Worm (Caenorhabditis elegans) whole organism, late embryonic: Measurements from ENCODE around the gene C14C6.2.

ENCODE experiments used
- ahr-1 ChIP-seq: sonication (generic microtip); optimal IDR thresholded peaks from 2 replicates; lab custom pipeline; 2016; ENCODE audit warnings: missing genetic modification characterization, missing compliant biosample characterization
- ceh-48 ChIP-seq: sonication (generic microtip); optimal IDR thresholded peaks from 2 replicates; lab custom pipeline; 2016; ENCODE audit warnings: missing genetic modification characterization, inconsistent platforms, missing compliant biosample characterization
- dve-1 ChIP-seq: sonication (generic microtip); optimal IDR thresholded peaks from 2 replicates; lab custom pipeline; 2017; ENCODE audit warnings: antibody characterized with exemption, mild to moderate bottlenecking, missing genetic modification characterization, missing compliant biosample characterization
- elt-2 ChIP-seq: sonication (generic microtip); optimal IDR thresholded peaks from 2 replicates; lab custom pipeline; 2016; ENCODE audit warnings: missing genetic modification reagents, missing genetic modification characterization, missing compliant biosample characterization
- pha-4 ChIP-seq: fragments of 150-350 bp; optimal IDR thresholded peaks from 2 replicates; lab custom pipeline; 2018; ENCODE audit warnings: missing biosample characterization, missing genetic modification reagents, missing genetic modification characterization
- pros-1 ChIP-seq: fragments of 150-350 bp; optimal IDR thresholded peaks from 2 replicates; lab custom pipeline; 2014; ENCODE audit warnings: missing biosample characterization, missing genetic modification reagents, missing genetic modification characterization
- ref-2 ChIP-seq: sonication (generic microtip); optimal IDR thresholded peaks from 2 replicates; lab custom pipeline; 2016; ENCODE audit warnings: missing genetic modification characterization, missing compliant biosample characterization
- tbx-2 ChIP-seq: sonication (generic microtip); optimal IDR thresholded peaks from 2 replicates; lab custom pipeline; 2016; ENCODE audit warnings: missing genetic modification characterization, missing compliant biosample characterization
- unc-86 ChIP-seq: sonication (generic microtip); optimal IDR thresholded peaks from 2 replicates; lab custom pipeline; 2016; ENCODE audit warnings: missing genetic modification characterization, missing compliant biosample characterization

ce11 chrV:576070-576469, 13.1 kb downstream of the C14C6.2 start, which contains the start of gene K06H6.5:
- no peak for TF ChIP-seq elt-2 (tag; lab: Kevin White, UChicago)
- no peak for TF ChIP-seq unc-86 (tag; lab: Kevin White, UChicago)
- no peak for TF ChIP-seq ceh-48 (tag; lab: Kevin White, UChicago)
- no peak for TF ChIP-seq tbx-2
- no peak for TF ChIP-seq dve-1 (tag; lab: Kevin White, UChicago)
- TF ChIP-seq ahr-1 (tag; lab: Kevin White, UChicago), result no peak
- TF ChIP-seq pha-4 (tag; lab: Kevin White, UChicago), result no peak
- no peak for TF ChIP-seq ref-2 (tag; lab: Kevin White, UChicago)
- no peak for TF ChIP-seq pros-1
